Worm (Caenorhabditis elegans) whole organism, L2 larva: ENCODE results near the gene sri-20.

ENCODE experiments used
- C34F6.9 ChIP-seq: fragments of 150-350 bp; optimal IDR thresholded peaks from 2 replicates; lab custom pipeline; 2014; ENCODE audit warnings: missing biosample characterization, missing genetic modification characterization
- F13H6.1 ChIP-seq: sonication (generic microtip); optimal IDR thresholded peaks from 2 replicates; lab custom pipeline; 2016; ENCODE audit warnings: missing genetic modification characterization, missing compliant biosample characterization
- R02D3.7 ChIP-seq: fragments of 150-350 bp; optimal IDR thresholded peaks from 2 replicates; lab custom pipeline; 2014; ENCODE audit warnings: missing biosample characterization, missing genetic modification characterization
- Y55F3AM.14 ChIP-seq: fragments of 200-800 bp; sonication (Bioruptor generic); optimal IDR thresholded peaks from 2 replicates; lab custom pipeline; 2018; ENCODE audit warnings: mild to moderate bottlenecking, missing genetic modification characterization, missing compliant biosample characterization
- ZK546.5 ChIP-seq: sonication (generic microtip); optimal IDR thresholded peaks from 2 replicates; lab custom pipeline; 2017; ENCODE audit warnings: missing biosample characterization, missing genetic modification characterization
- alr-1 ChIP-seq: fragments of 150-350 bp; optimal IDR thresholded peaks from 2 replicates; lab custom pipeline; 2014; ENCODE audit warnings: missing biosample characterization, missing genetic modification characterization
- aly-2 ChIP-seq: fragments of 150-350 bp; optimal IDR thresholded peaks from 2 replicates; lab custom pipeline; 2014; ENCODE audit warnings: missing biosample characterization, missing genetic modification characterization
- ama-1 ChIP-seq: fragments of 150-350 bp; optimal IDR thresholded peaks from 2 replicates; lab custom pipeline; 2018; ENCODE audit warnings: inconsistent platforms
- blmp-1 ChIP-seq: sonication (generic microtip); optimal IDR thresholded peaks from 2 replicates; lab custom pipeline; 2017; ENCODE audit warnings: missing genetic modification characterization, mild to moderate bottlenecking, missing compliant biosample characterization, antibody characterized with exemption, moderate library complexity; ENCODE audit not compliant: insufficient read depth
- ceh-16 ChIP-seq: fragments of 150-350 bp; optimal IDR thresholded peaks from 2 replicates; lab custom pipeline; 2014; ENCODE audit warnings: missing biosample characterization, missing genetic modification characterization
- ceh-82 ChIP-seq: fragments of 150-350 bp; optimal IDR thresholded peaks from 2 replicates; lab custom pipeline; 2014; ENCODE audit warnings: missing biosample characterization, missing genetic modification characterization
- crh-2 ChIP-seq: sonication (generic microtip); optimal IDR thresholded peaks from 2 replicates; lab custom pipeline; 2017; ENCODE audit warnings: missing biosample characterization, missing genetic modification characterization
- dmd-4 ChIP-seq: sonication (generic microtip); optimal IDR thresholded peaks from 2 replicates; lab custom pipeline; 2017; ENCODE audit warnings: missing biosample characterization, missing genetic modification characterization
- elt-1 ChIP-seq: fragments of 150-350 bp; optimal IDR thresholded peaks from 2 replicates; lab custom pipeline; 2014; ENCODE audit warnings: missing biosample characterization, missing genetic modification characterization
- fos-1 ChIP-seq: fragments of 150-350 bp; optimal IDR thresholded peaks from 2 replicates; lab custom pipeline; 2014; ENCODE audit warnings: missing biosample characterization, missing genetic modification characterization
- gmeb-1 ChIP-seq: fragments of 150-350 bp; optimal IDR thresholded peaks from 2 replicates; lab custom pipeline; 2014; ENCODE audit warnings: missing biosample characterization, missing genetic modification characterization
- lin-11 ChIP-seq: fragments of 150-350 bp; sonication (generic microtip); optimal IDR thresholded peaks from 2 replicates; lab custom pipeline; 2014; ENCODE audit warnings: missing biosample characterization, missing genetic modification characterization, inconsistent platforms, mixed read lengths
- lin-39 ChIP-seq: fragments of 150-350 bp; optimal IDR thresholded peaks from 2 replicates; lab custom pipeline; 2014; ENCODE audit warnings: missing biosample characterization, missing genetic modification reagents, missing genetic modification characterization
- lsy-2 ChIP-seq, 2 experiments: fragments of 150-350 bp in 1 of 2; sonication (generic microtip) in 1 of 2; optimal IDR thresholded peaks; 2 replicates each; lab custom pipeline; 2014 to 2017; ENCODE audit warnings: missing biosample characterization in 2 of 2, missing genetic modification characterization in 2 of 2
- mab-5 ChIP-seq: fragments of 150-350 bp; optimal IDR thresholded peaks from 2 replicates; lab custom pipeline; 2014; ENCODE audit warnings: missing biosample characterization, missing genetic modification characterization
- mbf-1 ChIP-seq: sonication (generic microtip); optimal IDR thresholded peaks from 2 replicates; lab custom pipeline; 2017; ENCODE audit warnings: missing biosample characterization, missing genetic modification characterization
- mdl-1 ChIP-seq, 2 experiments: fragments of 150-350 bp in 1 of 2; sonication (generic microtip) in 1 of 2; optimal IDR thresholded peaks; 2 replicates each; lab custom pipeline; 2017; ENCODE audit warnings: missing biosample characterization in 2 of 2, missing genetic modification characterization in 2 of 2
- nhr-10 ChIP-seq: sonication (generic microtip); optimal IDR thresholded peaks from 2 replicates; lab custom pipeline; 2017; ENCODE audit warnings: missing biosample characterization, missing genetic modification characterization
- nhr-11 ChIP-seq: fragments of 150-350 bp; optimal IDR thresholded peaks from 2 replicates; lab custom pipeline; 2014; ENCODE audit warnings: missing biosample characterization, missing genetic modification characterization
- nhr-12 ChIP-seq: fragments of 150-350 bp; optimal IDR thresholded peaks from 2 replicates; lab custom pipeline; 2014; ENCODE audit warnings: missing biosample characterization, missing genetic modification characterization
- nhr-129 ChIP-seq: fragments of 150-350 bp; optimal IDR thresholded peaks from 2 replicates; lab custom pipeline; 2014; ENCODE audit warnings: missing biosample characterization, missing genetic modification characterization
- nhr-21 ChIP-seq: fragments of 150-350 bp; optimal IDR thresholded peaks from 2 replicates; lab custom pipeline; 2014; ENCODE audit warnings: missing biosample characterization, missing genetic modification characterization
- nhr-23 ChIP-seq: fragments of 150-350 bp; optimal IDR thresholded peaks from 2 replicates; lab custom pipeline; 2014; ENCODE audit warnings: missing biosample characterization, missing genetic modification reagents, missing genetic modification characterization
- nhr-25 ChIP-seq: fragments of 150-350 bp; sonication (generic microtip); optimal IDR thresholded peaks from 3 replicates; lab custom pipeline; 2014; ENCODE audit warnings: missing biosample characterization, missing genetic modification characterization
- nhr-6 ChIP-seq: fragments of 150-350 bp; optimal IDR thresholded peaks from 2 replicates; lab custom pipeline; 2014; ENCODE audit warnings: missing biosample characterization, missing genetic modification characterization
- nhr-77 ChIP-seq: fragments of 150-350 bp; optimal IDR thresholded peaks from 2 replicates; lab custom pipeline; 2014; ENCODE audit warnings: missing biosample characterization, missing genetic modification characterization
- peb-1 ChIP-seq: fragments of 150-350 bp; optimal IDR thresholded peaks from 2 replicates; lab custom pipeline; 2014; ENCODE audit warnings: missing biosample characterization, missing genetic modification characterization
- sem-4 ChIP-seq: fragments of 150-350 bp; optimal IDR thresholded peaks from 2 replicates; lab custom pipeline; 2014; ENCODE audit warnings: missing biosample characterization, missing genetic modification reagents, missing genetic modification characterization
- skn-1 ChIP-seq: sonication (generic microtip); optimal IDR thresholded peaks from 2 replicates; lab custom pipeline; 2017; ENCODE audit warnings: missing biosample characterization, missing genetic modification characterization
- sma-3 ChIP-seq: sonication (generic microtip); optimal IDR thresholded peaks from 2 replicates; lab custom pipeline; 2016; ENCODE audit warnings: missing genetic modification reagents, missing genetic modification characterization, missing compliant biosample characterization
- sma-9 ChIP-seq, 2 experiments: fragments of 150-350 bp in 1 of 2; sonication (generic microtip) in 1 of 2; optimal IDR thresholded peaks; 2 replicates each; lab custom pipeline; 2014 to 2016; ENCODE audit warnings: missing genetic modification characterization in 2 of 2, mild to moderate bottlenecking in 1 of 2, missing biosample characterization in 1 of 2, missing compliant biosample characterization in 1 of 2, missing genetic modification reagents in 1 of 2, moderate library complexity in 1 of 2
- snpc-4 ChIP-seq: fragments of 150-350 bp; optimal IDR thresholded peaks from 2 replicates; lab custom pipeline; 2014; ENCODE audit warnings: missing biosample characterization, missing genetic modification characterization
- unc-39 ChIP-seq: fragments of 150-350 bp; optimal IDR thresholded peaks from 2 replicates; lab custom pipeline; 2014; ENCODE audit warnings: missing biosample characterization, missing genetic modification characterization
- unc-55 ChIP-seq: fragments of 150-350 bp; sonication (generic microtip); optimal IDR thresholded peaks from 3 replicates; lab custom pipeline; 2014; ENCODE audit warnings: missing biosample characterization, missing genetic modification reagents, missing genetic modification characterization
- unc-62 ChIP-seq: fragments of 150-350 bp; optimal IDR thresholded peaks from 2 replicates; lab custom pipeline; 2014; ENCODE audit warnings: missing biosample characterization, missing genetic modification reagents, missing genetic modification characterization
- zag-1 ChIP-seq: fragments of 150-350 bp; optimal IDR thresholded peaks from 2 replicates; lab custom pipeline; 2014; ENCODE audit warnings: missing biosample characterization, missing genetic modification characterization
- ztf-1 ChIP-seq: fragments of 200-800 bp; sonication (Bioruptor generic); conservative IDR thresholded peaks from 2 replicates; pipeline ENCODE4 v1.3.6; 2022; ENCODE audit warnings: missing genetic modification characterization, missing compliant biosample characterization
- ztf-11 ChIP-seq: sonication (generic microtip); optimal IDR thresholded peaks from 2 replicates; lab custom pipeline; 2017; ENCODE audit warnings: missing biosample characterization, missing genetic modification characterization
- ztf-4 ChIP-seq: fragments of 150-350 bp; optimal IDR thresholded peaks from 2 replicates; lab custom pipeline; 2014; ENCODE audit warnings: missing biosample characterization, missing genetic modification characterization

Gene sri-20

DNA sequence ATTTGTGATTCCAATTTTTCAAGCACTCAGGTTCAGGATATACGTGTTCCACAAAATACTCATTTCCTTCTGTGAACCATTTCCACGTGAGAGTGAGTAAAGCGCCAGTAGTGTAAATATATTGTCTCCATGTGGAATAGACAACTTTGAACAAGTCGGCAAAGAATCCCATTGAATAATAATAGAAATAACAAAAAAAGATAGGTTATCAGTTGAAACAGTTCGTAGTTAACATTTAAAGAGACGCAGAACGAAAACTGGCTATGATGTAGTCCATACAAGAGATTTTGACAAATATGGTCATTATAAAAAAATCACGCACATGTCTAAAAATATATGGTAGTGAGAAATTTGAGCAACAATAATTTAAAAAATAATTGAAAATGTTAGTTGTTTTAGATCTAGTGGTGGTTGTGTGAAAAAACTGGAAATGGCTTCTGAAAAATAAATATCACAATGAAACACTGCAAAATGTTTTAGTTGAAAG is 10.8 kb upstream of the sri-20 start, which contains the start of gene ceeh-2:
Gene ceeh-2 (minus strand): TSS at position 437 of the 487 bp plus-strand sequence.
- TF ChIP-seq ZK546.5 (tag; lab: Kevin White, UChicago) (no peak), lin-11 (tag; lab: Kevin White, UChicago) (no peak), mdl-1 (tag; optimal IDR thresholded peaks at IDR 0.05; lab: Kevin White, UChicago) (no peak), sma-9 (GFP tag; optimal IDR thresholded peaks at IDR 0.05; lab: Kevin White, UChicago) (peak; percentile 17), sma-9 (tag; optimal IDR thresholded peaks at IDR 0.05; lab: Kevin White, UChicago) (no peak), fos-1 (tag; lab: Kevin White, UChicago) (peak; percentile 6)

DNA sequence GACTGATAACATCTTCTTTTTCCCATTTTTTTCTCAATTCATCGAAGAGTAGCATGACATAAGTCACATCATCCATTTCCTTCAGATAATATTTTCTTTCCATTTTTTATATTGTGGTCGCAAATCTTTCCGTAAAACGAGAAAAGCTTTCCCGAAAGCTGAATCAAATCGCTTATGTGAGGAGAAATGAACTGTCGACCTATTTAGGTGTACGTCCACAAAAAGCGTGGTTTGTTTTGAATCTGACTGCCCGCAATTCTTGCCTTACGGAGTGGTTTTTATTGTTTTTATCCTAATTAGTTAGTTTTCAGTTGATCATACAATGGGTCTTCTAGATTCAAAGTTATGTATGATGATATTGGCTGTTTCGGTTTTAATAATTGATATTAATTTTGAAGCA is 10.1 kb upstream of the sri-20 start, which contains the start of gene ttll-15:
Gene ttll-15 (plus strand): TSS at position 301 of the 400 bp plus-strand sequence.
- TF ChIP-seq unc-62 (GFP tag; lab: Kevin White, UChicago): no peak

DNA sequence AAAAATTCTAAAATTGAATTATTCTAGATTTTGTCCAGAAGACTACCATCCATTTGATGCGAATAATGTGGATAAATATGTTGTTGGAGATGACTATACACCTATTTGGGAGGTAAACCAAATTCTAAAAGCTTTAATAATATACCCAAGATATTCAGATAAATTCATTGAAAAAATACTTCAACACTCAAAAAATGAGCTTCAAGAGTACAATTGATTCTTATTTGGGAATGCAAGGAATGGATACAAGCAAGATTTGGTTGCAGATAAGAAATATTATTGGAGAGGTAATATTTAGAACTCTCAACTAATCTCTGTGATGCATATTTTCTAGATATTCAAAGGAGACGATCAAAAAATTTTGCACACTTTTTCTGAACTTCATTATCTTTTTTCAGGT is 8.2 kb upstream of the sri-20 start:
- TF ChIP-seq lin-11 (tag; lab: Kevin White, UChicago): no peak
- no peak for TF ChIP-seq ceh-16 (tag; lab: Kevin White, UChicago)
- TF ChIP-seq lin-39: no peak
- no peak for TF ChIP-seq nhr-25
- no peak for TF ChIP-seq lsy-2 (tag; optimal IDR thresholded peaks at IDR 0.05; lab: Kevin White, UChicago)
- TF ChIP-seq nhr-23: no peak
- no peak for TF ChIP-seq sma-9 (GFP tag; optimal IDR thresholded peaks at IDR 0.05; lab: Kevin White, UChicago)
- no peak for TF ChIP-seq sma-9 (tag; optimal IDR thresholded peaks at IDR 0.05; lab: Kevin White, UChicago)
- TF ChIP-seq mab-5 (tag; lab: Kevin White, UChicago): no peak

DNA sequence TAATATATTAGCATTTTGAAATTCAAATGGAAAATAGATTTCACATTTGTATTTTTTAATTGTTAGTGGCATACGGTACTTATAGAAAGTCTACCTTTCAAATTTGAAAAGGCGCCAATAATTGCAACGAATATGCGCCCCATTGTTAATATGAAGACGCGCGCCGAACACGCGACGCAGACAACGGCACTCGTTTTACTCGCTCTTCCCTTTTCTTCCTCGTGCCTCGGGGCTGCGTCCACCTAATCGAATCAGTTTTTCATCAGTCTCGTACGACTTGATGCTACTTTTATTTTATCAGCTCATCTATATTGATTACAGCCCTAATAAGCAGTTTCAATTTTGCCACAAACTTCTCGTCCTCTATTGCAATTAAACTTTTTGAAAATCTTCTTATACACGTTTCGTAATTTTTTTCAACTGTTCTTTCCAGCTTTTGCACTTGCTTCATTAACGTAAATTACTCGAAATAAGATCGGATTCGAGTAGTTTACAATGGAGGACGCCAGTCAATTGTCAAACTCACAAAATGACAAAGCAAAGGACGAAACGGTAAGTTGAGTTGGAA is 6.4 kb upstream of the sri-20 start, which contains the start of gene cash-1:
Gene cash-1 (plus strand): TSS at position 432 of the 568 bp plus-strand sequence.
- TF ChIP-seq ztf-11: no peak
- TF ChIP-seq lin-39: no peak
- TF ChIP-seq aly-2 (tag; lab: Kevin White, UChicago): no peak
- TF ChIP-seq dmd-4 (tag; lab: Kevin White, UChicago): no peak
- TF ChIP-seq nhr-6: no peak
- no peak for TF ChIP-seq zag-1 (tag; lab: Kevin White, UChicago)
- TF ChIP-seq gmeb-1 (tag; lab: Kevin White, UChicago): peak; percentile 78
- no peak for TF ChIP-seq mbf-1
- TF ChIP-seq nhr-11 (tag; lab: Kevin White, UChicago): no peak
- no peak for TF ChIP-seq unc-39 (tag; lab: Kevin White, UChicago)
- peak; percentile 66 for TF ChIP-seq C34F6.9 (tag; lab: Kevin White, UChicago)
- TF ChIP-seq Y55F3AM.14 (GFP tag; lab: Kevin White, UChicago): no peak
- TF ChIP-seq nhr-10 (tag; lab: Kevin White, UChicago): no peak
- TF ChIP-seq nhr-21 (tag; lab: Kevin White, UChicago): peak; percentile 6
- no peak for TF ChIP-seq ztf-4 (tag; lab: Kevin White, UChicago)
- no peak for TF ChIP-seq ama-1
- no peak for TF ChIP-seq unc-55 (GFP tag; lab: Kevin White, UChicago)
- TF ChIP-seq skn-1 (tag; lab: Kevin White, UChicago): no peak
- TF ChIP-seq nhr-12 (tag; lab: Kevin White, UChicago): no peak
- no peak for TF ChIP-seq nhr-23
- peak; percentile 48 for TF ChIP-seq sem-4 (tag; lab: Kevin White, UChicago)
- TF ChIP-seq ceh-16 (tag; lab: Kevin White, UChicago): no peak
- peak; percentile 59 for TF ChIP-seq fos-1 (tag; lab: Kevin White, UChicago)
- peak; percentile 7 for TF ChIP-seq lin-11 (tag; lab: Kevin White, UChicago)
- TF ChIP-seq nhr-77 (tag; lab: Kevin White, UChicago): no peak
- TF ChIP-seq sma-3 (GFP tag; lab: Kevin White, UChicago): peak; percentile 57
- no peak for TF ChIP-seq unc-62 (GFP tag; lab: Kevin White, UChicago)
- TF ChIP-seq ceh-82 (tag; lab: Kevin White, UChicago): no peak
- TF ChIP-seq R02D3.7: no peak
- TF ChIP-seq sma-9 (GFP tag; optimal IDR thresholded peaks at IDR 0.05; lab: Kevin White, UChicago): peak; percentile 58
- no peak for TF ChIP-seq sma-9 (tag; optimal IDR thresholded peaks at IDR 0.05; lab: Kevin White, UChicago)
- TF ChIP-seq mab-5 (tag; lab: Kevin White, UChicago): no peak
- TF ChIP-seq nhr-25: peak; percentile 46
- peak; percentile 45 for TF ChIP-seq snpc-4 (tag; lab: Kevin White, UChicago)
- TF ChIP-seq peb-1 (tag; lab: Kevin White, UChicago): no peak
- TF ChIP-seq elt-1 (tag; lab: Kevin White, UChicago): no peak
- peak; percentile 71 for TF ChIP-seq nhr-129
- no peak for TF ChIP-seq ztf-1 (GFP tag; lab: Robert Waterston, UW)
- TF ChIP-seq crh-2: peak; percentile 75
- no peak for TF ChIP-seq ZK546.5 (tag; lab: Kevin White, UChicago)
- peak in 1 of 2 experiments; percentile 45 for TF ChIP-seq mdl-1 (tag; optimal IDR thresholded peaks at IDR 0.05; lab: Kevin White, UChicago)
- TF ChIP-seq blmp-1: peak; percentile 7
- peak in 1 of 2 experiments; percentile 74 for TF ChIP-seq lsy-2 (tag; optimal IDR thresholded peaks at IDR 0.05; lab: Kevin White, UChicago)
- TF ChIP-seq alr-1 (tag; lab: Kevin White, UChicago): no peak
- TF ChIP-seq F13H6.1 (tag; lab: Kevin White, UChicago): peak; percentile 24
